Fruit fly (Drosophila melanogaster) whole organism, embryonic: Measurements from ENCODE around the gene CG6766.

Experiments
- CG15073 ChIP-seq: fragments of 200-800 bp; sonication (Bioruptor generic); optimal IDR thresholded peaks from 2 replicates; lab custom pipeline; 2016; ENCODE audit warnings: missing biosample characterization, missing genetic modification characterization
- Sin3A ChIP-seq: fragments of >200 bp; optimal IDR thresholded peaks from 2 replicates; lab custom pipeline; 2018
- jumu ChIP-seq: fragments of 200-800 bp; sonication (Bioruptor generic); optimal IDR thresholded peaks from 3 replicates; lab custom pipeline; 2016; ENCODE audit warnings: missing biosample characterization, missing genetic modification characterization
- pita ChIP-seq: fragments of 200-800 bp; sonication (Bioruptor generic); optimal IDR thresholded peaks from 2 replicates; lab custom pipeline; 2017; ENCODE audit warnings: missing biosample characterization, mild to moderate bottlenecking, missing genetic modification characterization
- toy ChIP-seq: fragments of 200-800 bp; sonication (Bioruptor generic); IDR thresholded peaks from 2 replicates; pipeline ENCODE4 v1.3.6; 2022; ENCODE audit warnings: missing biosample characterization, missing genetic modification characterization

DNA sequence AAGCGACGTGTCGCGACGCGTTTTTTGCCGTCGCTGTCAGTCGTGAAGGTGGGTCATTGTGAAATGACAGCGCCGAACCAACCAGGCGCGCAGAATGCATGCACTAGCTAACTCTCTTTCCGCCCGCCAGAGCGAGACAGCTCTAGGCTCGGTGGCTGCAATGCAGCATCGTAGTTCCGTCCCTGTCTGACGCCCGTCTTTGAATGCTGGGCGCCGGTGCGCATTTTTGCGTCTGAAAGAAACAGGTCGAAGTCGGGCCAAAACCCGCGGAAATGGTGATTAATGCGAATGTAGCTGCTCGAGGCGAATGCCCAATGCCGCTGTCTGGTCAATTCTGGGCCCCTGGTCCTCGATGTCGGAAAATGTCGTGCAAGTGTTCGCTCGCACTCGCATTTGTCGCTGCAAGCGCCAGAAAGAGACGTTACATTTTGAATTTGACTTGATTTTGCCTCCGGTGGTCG is 33.1 kb downstream of the CG6766 start:
- peak; percentile 44 for TF ChIP-seq jumu (GFP tag; lab: Kevin White, UChicago)
- no peak for TF ChIP-seq pita (GFP tag; lab: Kevin White, UChicago)
- TF ChIP-seq toy, result no peak
- no peak for TF ChIP-seq CG15073 (GFP tag; lab: Kevin White, UChicago)
- TF ChIP-seq Sin3A (lab: Kevin White, UChicago), result no peak
